Worm (Caenorhabditis elegans) whole organism, L2 larva: ENCODE data around the gene dgk-1.
A peak's percentile ranks its signal among the peaks of the same experiment; 100 is the strongest.

Source experiments
- C34F6.9 ChIP-seq: fragments of 150-350 bp; optimal IDR thresholded peaks from 2 replicates; lab custom pipeline; 2014; ENCODE audit warnings: missing biosample characterization, missing genetic modification characterization
- F13H6.1 ChIP-seq: sonication (generic microtip); optimal IDR thresholded peaks from 2 replicates; lab custom pipeline; 2016; ENCODE audit warnings: missing genetic modification characterization, missing compliant biosample characterization
- R02D3.7 ChIP-seq: fragments of 150-350 bp; optimal IDR thresholded peaks from 2 replicates; lab custom pipeline; 2014; ENCODE audit warnings: missing biosample characterization, missing genetic modification characterization
- ZK546.5 ChIP-seq: sonication (generic microtip); optimal IDR thresholded peaks from 2 replicates; lab custom pipeline; 2017; ENCODE audit warnings: missing biosample characterization, missing genetic modification characterization
- alr-1 ChIP-seq: fragments of 150-350 bp; optimal IDR thresholded peaks from 2 replicates; lab custom pipeline; 2014; ENCODE audit warnings: missing biosample characterization, missing genetic modification characterization
- ama-1 ChIP-seq: fragments of 150-350 bp; optimal IDR thresholded peaks from 2 replicates; lab custom pipeline; 2018; ENCODE audit warnings: inconsistent platforms
- blmp-1 ChIP-seq: sonication (generic microtip); optimal IDR thresholded peaks from 2 replicates; lab custom pipeline; 2017; ENCODE audit warnings: missing genetic modification characterization, mild to moderate bottlenecking, missing compliant biosample characterization, antibody characterized with exemption, moderate library complexity; ENCODE audit not compliant: insufficient read depth
- crh-2 ChIP-seq: sonication (generic microtip); optimal IDR thresholded peaks from 2 replicates; lab custom pipeline; 2017; ENCODE audit warnings: missing biosample characterization, missing genetic modification characterization
- dmd-4 ChIP-seq: sonication (generic microtip); optimal IDR thresholded peaks from 2 replicates; lab custom pipeline; 2017; ENCODE audit warnings: missing biosample characterization, missing genetic modification characterization
- egl-27 ChIP-seq: sonication (generic microtip); optimal IDR thresholded peaks from 3 replicates; lab custom pipeline; 2017; ENCODE audit warnings: missing biosample characterization, missing genetic modification reagents, missing genetic modification characterization
- elt-1 ChIP-seq: fragments of 150-350 bp; optimal IDR thresholded peaks from 2 replicates; lab custom pipeline; 2014; ENCODE audit warnings: missing biosample characterization, missing genetic modification characterization
- elt-3 ChIP-seq: sonication (generic microtip); optimal IDR thresholded peaks from 2 replicates; lab custom pipeline; 2017; ENCODE audit warnings: missing biosample characterization, missing genetic modification characterization
- fos-1 ChIP-seq: fragments of 150-350 bp; optimal IDR thresholded peaks from 2 replicates; lab custom pipeline; 2014; ENCODE audit warnings: missing biosample characterization, missing genetic modification characterization
- gmeb-1 ChIP-seq: fragments of 150-350 bp; optimal IDR thresholded peaks from 2 replicates; lab custom pipeline; 2014; ENCODE audit warnings: missing biosample characterization, missing genetic modification characterization
- lin-11 ChIP-seq: fragments of 150-350 bp; sonication (generic microtip); optimal IDR thresholded peaks from 2 replicates; lab custom pipeline; 2014; ENCODE audit warnings: missing biosample characterization, missing genetic modification characterization, inconsistent platforms, mixed read lengths
- lin-13 ChIP-seq: fragments of 150-350 bp; optimal IDR thresholded peaks from 2 replicates; lab custom pipeline; 2014; ENCODE audit warnings: missing biosample characterization, missing genetic modification reagents, missing genetic modification characterization
- lin-39 ChIP-seq: fragments of 150-350 bp; optimal IDR thresholded peaks from 2 replicates; lab custom pipeline; 2014; ENCODE audit warnings: missing biosample characterization, missing genetic modification reagents, missing genetic modification characterization
- lsy-2 ChIP-seq, 2 experiments: fragments of 150-350 bp in 1 of 2; sonication (generic microtip) in 1 of 2; optimal IDR thresholded peaks; 2 replicates each; lab custom pipeline; 2014 to 2017; ENCODE audit warnings: missing biosample characterization in 2 of 2, missing genetic modification characterization in 2 of 2
- mab-5 ChIP-seq: fragments of 150-350 bp; optimal IDR thresholded peaks from 2 replicates; lab custom pipeline; 2014; ENCODE audit warnings: missing biosample characterization, missing genetic modification characterization
- mbf-1 ChIP-seq: sonication (generic microtip); optimal IDR thresholded peaks from 2 replicates; lab custom pipeline; 2017; ENCODE audit warnings: missing biosample characterization, missing genetic modification characterization
- mdl-1 ChIP-seq, 2 experiments: fragments of 150-350 bp in 1 of 2; sonication (generic microtip) in 1 of 2; optimal IDR thresholded peaks; 2 replicates each; lab custom pipeline; 2017; ENCODE audit warnings: missing biosample characterization in 2 of 2, missing genetic modification characterization in 2 of 2
- nhr-10 ChIP-seq: sonication (generic microtip); optimal IDR thresholded peaks from 2 replicates; lab custom pipeline; 2017; ENCODE audit warnings: missing biosample characterization, missing genetic modification characterization
- nhr-11 ChIP-seq: fragments of 150-350 bp; optimal IDR thresholded peaks from 2 replicates; lab custom pipeline; 2014; ENCODE audit warnings: missing biosample characterization, missing genetic modification characterization
- nhr-129 ChIP-seq: fragments of 150-350 bp; optimal IDR thresholded peaks from 2 replicates; lab custom pipeline; 2014; ENCODE audit warnings: missing biosample characterization, missing genetic modification characterization
- nhr-23 ChIP-seq: fragments of 150-350 bp; optimal IDR thresholded peaks from 2 replicates; lab custom pipeline; 2014; ENCODE audit warnings: missing biosample characterization, missing genetic modification reagents, missing genetic modification characterization
- nhr-237 ChIP-seq: fragments of 150-350 bp; optimal IDR thresholded peaks from 2 replicates; lab custom pipeline; 2014; ENCODE audit warnings: missing biosample characterization, missing genetic modification characterization
- nhr-25 ChIP-seq: fragments of 150-350 bp; sonication (generic microtip); optimal IDR thresholded peaks from 3 replicates; lab custom pipeline; 2014; ENCODE audit warnings: missing biosample characterization, missing genetic modification characterization
- nhr-6 ChIP-seq: fragments of 150-350 bp; optimal IDR thresholded peaks from 2 replicates; lab custom pipeline; 2014; ENCODE audit warnings: missing biosample characterization, missing genetic modification characterization
- nhr-77 ChIP-seq: fragments of 150-350 bp; optimal IDR thresholded peaks from 2 replicates; lab custom pipeline; 2014; ENCODE audit warnings: missing biosample characterization, missing genetic modification characterization
- peb-1 ChIP-seq: fragments of 150-350 bp; optimal IDR thresholded peaks from 2 replicates; lab custom pipeline; 2014; ENCODE audit warnings: missing biosample characterization, missing genetic modification characterization
- sem-4 ChIP-seq: fragments of 150-350 bp; optimal IDR thresholded peaks from 2 replicates; lab custom pipeline; 2014; ENCODE audit warnings: missing biosample characterization, missing genetic modification reagents, missing genetic modification characterization
- skn-1 ChIP-seq: sonication (generic microtip); optimal IDR thresholded peaks from 2 replicates; lab custom pipeline; 2017; ENCODE audit warnings: missing biosample characterization, missing genetic modification characterization
- sma-3 ChIP-seq: sonication (generic microtip); optimal IDR thresholded peaks from 2 replicates; lab custom pipeline; 2016; ENCODE audit warnings: missing genetic modification reagents, missing genetic modification characterization, missing compliant biosample characterization
- sma-9 ChIP-seq, 2 experiments: fragments of 150-350 bp in 1 of 2; sonication (generic microtip) in 1 of 2; optimal IDR thresholded peaks; 2 replicates each; lab custom pipeline; 2014 to 2016; ENCODE audit warnings: missing genetic modification characterization in 2 of 2, mild to moderate bottlenecking in 1 of 2, missing biosample characterization in 1 of 2, missing compliant biosample characterization in 1 of 2, missing genetic modification reagents in 1 of 2, moderate library complexity in 1 of 2
- snpc-4 ChIP-seq: fragments of 150-350 bp; optimal IDR thresholded peaks from 2 replicates; lab custom pipeline; 2014; ENCODE audit warnings: missing biosample characterization, missing genetic modification characterization
- unc-39 ChIP-seq: fragments of 150-350 bp; optimal IDR thresholded peaks from 2 replicates; lab custom pipeline; 2014; ENCODE audit warnings: missing biosample characterization, missing genetic modification characterization
- unc-55 ChIP-seq: fragments of 150-350 bp; sonication (generic microtip); optimal IDR thresholded peaks from 3 replicates; lab custom pipeline; 2014; ENCODE audit warnings: missing biosample characterization, missing genetic modification reagents, missing genetic modification characterization
- unc-62 ChIP-seq: fragments of 150-350 bp; optimal IDR thresholded peaks from 2 replicates; lab custom pipeline; 2014; ENCODE audit warnings: missing biosample characterization, missing genetic modification reagents, missing genetic modification characterization
- ztf-1 ChIP-seq: fragments of 200-800 bp; sonication (Bioruptor generic); conservative IDR thresholded peaks from 2 replicates; pipeline ENCODE4 v1.3.6; 2022; ENCODE audit warnings: missing genetic modification characterization, missing compliant biosample characterization
- ztf-4 ChIP-seq: fragments of 150-350 bp; optimal IDR thresholded peaks from 2 replicates; lab custom pipeline; 2014; ENCODE audit warnings: missing biosample characterization, missing genetic modification characterization

Gene dgk-1

DNA sequence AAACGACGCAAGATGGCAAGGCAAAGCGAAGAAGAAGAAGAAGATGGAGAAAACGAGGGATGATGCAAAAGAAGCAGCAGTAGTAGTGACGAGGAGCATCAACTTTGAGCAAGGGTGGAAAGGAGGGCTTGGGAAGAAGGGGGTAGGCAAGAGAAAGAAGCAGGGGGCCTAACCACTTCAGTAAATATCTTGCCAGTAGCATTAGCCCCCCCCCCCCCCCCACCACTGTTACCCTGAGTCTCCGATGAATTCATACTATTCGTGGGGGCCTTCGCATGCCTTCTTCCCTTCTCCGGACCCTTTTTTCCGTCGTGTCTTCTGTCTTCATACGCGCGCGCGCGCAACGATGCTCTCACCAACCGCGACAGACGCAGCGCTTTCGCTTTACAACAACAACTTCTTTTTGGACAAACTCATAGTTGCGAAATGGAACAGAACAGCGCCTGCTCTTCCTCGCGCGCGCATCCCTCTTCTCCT is 30.6 kb upstream of the dgk-1 start:
- TF ChIP-seq nhr-25 (tag; lab: Kevin White, UChicago): no peak
- TF ChIP-seq alr-1 (tag; lab: Kevin White, UChicago): no peak
- TF ChIP-seq lin-11 (tag; lab: Kevin White, UChicago): no peak
- no peak for TF ChIP-seq unc-62 (GFP tag; lab: Kevin White, UChicago)
- no peak for TF ChIP-seq nhr-237 (tag; lab: Kevin White, UChicago)
- peak in 1 of 2 experiments; percentile 9 for TF ChIP-seq lsy-2 (tag; optimal IDR thresholded peaks at IDR 0.05; lab: Kevin White, UChicago)
- no peak for TF ChIP-seq ZK546.5 (tag; lab: Kevin White, UChicago)
- no peak for TF ChIP-seq mbf-1
- TF ChIP-seq F13H6.1 (tag; lab: Kevin White, UChicago): no peak
- TF ChIP-seq blmp-1 (tag; lab: Kevin White, UChicago): no peak
- TF ChIP-seq mab-5 (tag; lab: Kevin White, UChicago): peak; percentile 2
- TF ChIP-seq snpc-4: no peak
- peak; percentile 74 for TF ChIP-seq unc-55 (GFP tag; lab: Kevin White, UChicago)
- peak; percentile 68 for TF ChIP-seq nhr-129
- no peak for TF ChIP-seq nhr-77 (tag; lab: Kevin White, UChicago)
- no peak for TF ChIP-seq gmeb-1 (tag; lab: Kevin White, UChicago)
- TF ChIP-seq ztf-1 (GFP tag; lab: Robert Waterston, UW): no peak
- no peak for TF ChIP-seq fos-1 (tag; lab: Kevin White, UChicago)
- no peak for TF ChIP-seq ama-1 (lab: Kevin White, UChicago)
- no peak for TF ChIP-seq sma-3 (GFP tag; lab: Kevin White, UChicago)

ce11 chrX:1018586-1018985 is 27.3 kb upstream of the dgk-1 start:
- no peak for TF ChIP-seq R02D3.7 (tag; lab: Kevin White, UChicago)
- peak; percentile 26 for TF ChIP-seq mab-5 (tag; lab: Kevin White, UChicago)
- TF ChIP-seq C34F6.9 (tag; lab: Kevin White, UChicago): peak; percentile 25
- peak; percentile 19 for TF ChIP-seq nhr-129
- TF ChIP-seq lsy-2 (tag; optimal IDR thresholded peaks at IDR 0.05; lab: Kevin White, UChicago): peak; percentile 1 to 53
- TF ChIP-seq crh-2: peak; percentile 16

DNA sequence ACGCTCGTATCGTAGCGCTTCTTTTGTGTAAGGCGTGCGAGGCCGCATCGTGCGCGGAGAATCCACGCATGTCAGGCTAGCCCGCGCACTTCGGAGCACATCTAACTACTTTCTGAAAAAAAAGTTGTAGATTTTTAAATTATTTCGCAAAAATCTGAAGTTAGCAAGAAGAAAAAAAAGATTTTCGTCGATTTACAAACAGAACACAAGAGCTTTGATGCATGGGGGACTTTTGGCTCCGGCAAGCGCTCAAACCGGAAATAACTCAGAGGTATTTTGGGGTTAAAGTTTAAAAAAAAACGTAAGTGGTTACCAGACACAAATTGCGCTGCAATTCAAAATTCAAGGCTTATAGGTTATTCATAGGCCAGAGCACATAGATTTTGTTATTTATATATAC is 26.2 kb upstream of the dgk-1 start, which contains the start of the genes F55A4.13 and nlf-1:
Gene F55A4.13, minus strand, starts transcription at position 101 of the 400 bp plus-strand sequence.
Gene nlf-1, minus strand, starts transcription at position 112 of the 400 bp plus-strand sequence.
- TF ChIP-seq C34F6.9 (tag; lab: Kevin White, UChicago) (no peak), nhr-6 (tag; lab: Kevin White, UChicago) (no peak), nhr-23 (tag; lab: Kevin White, UChicago) (no peak), nhr-25 (tag; lab: Kevin White, UChicago) (no peak)

- TF ChIP-seq gmeb-1 (tag; lab: Kevin White, UChicago) (no peak), sem-4 (tag; lab: Kevin White, UChicago) (no peak), blmp-1 (tag; lab: Kevin White, UChicago) (no peak), elt-3 (tag; lab: Kevin White, UChicago) (no peak), mbf-1 (no peak), crh-2 (no peak), mdl-1 (tag; optimal IDR thresholded peaks at IDR 0.05; lab: Kevin White, UChicago) (no peak), R02D3.7 (tag; lab: Kevin White, UChicago) (no peak), nhr-237 (tag; lab: Kevin White, UChicago) (no peak), nhr-77 (tag; lab: Kevin White, UChicago) (no peak)
These were observed 23.5 kb upstream of the dgk-1 start for ce11 chrX:1014708-1015107.

DNA sequence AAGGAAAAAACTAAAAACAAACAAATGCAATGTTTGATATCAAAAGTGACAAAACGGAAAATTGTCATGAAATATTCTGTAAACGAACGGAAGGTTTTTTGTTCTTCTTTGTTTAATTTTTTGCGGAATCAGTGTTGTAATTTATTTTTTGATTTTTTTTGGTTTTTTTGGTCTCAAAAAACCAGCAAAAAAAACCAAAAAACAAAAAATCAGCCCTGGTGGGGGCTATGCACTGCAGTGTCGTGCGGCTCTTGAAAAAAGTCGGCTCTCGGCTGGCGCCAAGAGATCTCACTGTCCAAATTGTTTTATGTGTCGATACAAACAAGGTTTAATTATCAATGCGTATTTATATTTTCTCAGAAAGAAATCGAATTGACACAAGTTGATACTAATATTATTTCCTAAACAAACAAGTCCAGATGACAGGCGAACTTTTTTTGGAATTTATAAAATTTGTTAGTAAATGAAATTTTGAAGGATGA is 21.2 kb upstream of the dgk-1 start:
- TF ChIP-seq nhr-237 (tag; lab: Kevin White, UChicago): no peak
- peak; percentile 16 for TF ChIP-seq lin-13 (GFP tag; lab: Kevin White, UChicago)
- no peak for TF ChIP-seq nhr-6 (tag; lab: Kevin White, UChicago)
- no peak for TF ChIP-seq mdl-1 (tag; optimal IDR thresholded peaks at IDR 0.05; lab: Kevin White, UChicago)
- peak in 1 of 2 experiments; percentile 23 for TF ChIP-seq lsy-2 (tag; optimal IDR thresholded peaks at IDR 0.05; lab: Kevin White, UChicago)
- no peak for TF ChIP-seq F13H6.1 (tag; lab: Kevin White, UChicago)
- no peak for TF ChIP-seq ztf-1 (GFP tag; lab: Robert Waterston, UW)
- no peak for TF ChIP-seq snpc-4
- TF ChIP-seq peb-1: no peak
- no peak for TF ChIP-seq nhr-129
- no peak for TF ChIP-seq alr-1 (tag; lab: Kevin White, UChicago)
- TF ChIP-seq lin-39: no peak
- no peak for TF ChIP-seq ztf-4 (tag; lab: Kevin White, UChicago)
- no peak for TF ChIP-seq elt-1 (tag; lab: Kevin White, UChicago)
- no peak for TF ChIP-seq egl-27 (tag; lab: Kevin White, UChicago)
- no peak for TF ChIP-seq nhr-11 (tag; lab: Kevin White, UChicago)
- peak; percentile 90 for TF ChIP-seq ama-1 (lab: Kevin White, UChicago)
- TF ChIP-seq mbf-1: no peak
- TF ChIP-seq crh-2: peak; percentile 18
- no peak for TF ChIP-seq nhr-10 (tag; lab: Kevin White, UChicago)
- no peak for TF ChIP-seq dmd-4 (tag; lab: Kevin White, UChicago)
- no peak for TF ChIP-seq mab-5 (tag; lab: Kevin White, UChicago)
- TF ChIP-seq R02D3.7 (tag; lab: Kevin White, UChicago): no peak
- TF ChIP-seq unc-55 (GFP tag; lab: Kevin White, UChicago): no peak
- no peak for TF ChIP-seq unc-39 (tag; lab: Kevin White, UChicago)
- TF ChIP-seq nhr-25 (tag; lab: Kevin White, UChicago): peak; percentile 37
- TF ChIP-seq lin-11 (tag; lab: Kevin White, UChicago): no peak
- TF ChIP-seq skn-1: no peak
- peak; percentile 35 for TF ChIP-seq sma-9 (GFP tag; optimal IDR thresholded peaks at IDR 0.05; lab: Kevin White, UChicago)
- TF ChIP-seq sma-9 (tag; optimal IDR thresholded peaks at IDR 0.05; lab: Kevin White, UChicago): no peak
